Worm (Caenorhabditis elegans) whole organism, midembryonic: ENCODE data around the gene cest-25.
A peak's percentile ranks its signal among the peaks of the same experiment; 100 is the strongest.

Experiments
- T22C8.4 ChIP-seq: fragments of 200-800 bp; sonication (Bioruptor generic); IDR thresholded peaks from 2 replicates; pipeline ENCODE4 v1.3.6; 2022; ENCODE audit warnings: missing genetic modification characterization, missing compliant biosample characterization
- cog-1 ChIP-seq: sonication (generic microtip); optimal IDR thresholded peaks from 2 replicates; lab custom pipeline; 2016; ENCODE audit warnings: missing genetic modification characterization, missing compliant biosample characterization
- flt-1 ChIP-seq: fragments of 200-800 bp; sonication (Bioruptor generic); IDR thresholded peaks from 2 replicates; pipeline ENCODE4 v1.3.6; 2022; ENCODE audit warnings: missing genetic modification characterization, missing compliant biosample characterization
- klf-2 ChIP-seq: fragments of 200-800 bp; sonication (Bioruptor generic); conservative IDR thresholded peaks from 2 replicates; pipeline ENCODE4 v1.3.6; 2022; ENCODE audit warnings: missing genetic modification reagents, missing genetic modification characterization, missing compliant biosample characterization
- med-1 ChIP-seq: sonication (generic microtip); optimal IDR thresholded peaks from 2 replicates; lab custom pipeline; 2017; ENCODE audit warnings: missing genetic modification characterization, mild to moderate bottlenecking, missing compliant biosample characterization, antibody characterized with exemption, missing genetic modification reagents; ENCODE audit not compliant: insufficient read depth
- ref-1 ChIP-seq: fragments of 200-800 bp; sonication (Bioruptor generic); conservative IDR thresholded peaks from 2 replicates; pipeline ENCODE4 v1.3.6; 2022; ENCODE audit warnings: missing genetic modification reagents, missing genetic modification characterization, missing compliant biosample characterization
- tab-1 ChIP-seq: fragments of 200-800 bp; sonication (Bioruptor generic); IDR thresholded peaks from 2 replicates; pipeline ENCODE4 v1.3.6; 2022; ENCODE audit warnings: missing genetic modification characterization, missing compliant biosample characterization
- ztf-23 ChIP-seq: fragments of 200-800 bp; sonication (Bioruptor generic); IDR thresholded peaks from 2 replicates; pipeline ENCODE4 v1.3.6; 2022; ENCODE audit warnings: missing genetic modification reagents, missing genetic modification characterization, missing compliant biosample characterization
- ztf-29 ChIP-seq: fragments of 200-800 bp; sonication (Bioruptor generic); IDR thresholded peaks from 2 replicates; pipeline ENCODE4 v1.3.6; 2022; ENCODE audit warnings: missing genetic modification reagents, missing genetic modification characterization, missing compliant biosample characterization

cest-25 gene

ce11 chrIII:2768635-2769034 lies 29.3 kb upstream of the cest-25 start, which contains the start of gene swsn-3:
Gene swsn-3 (minus strand): TSS chrIII:2768679.
- TF ChIP-seq ref-1 (GFP tag; lab: Robert Waterston, UW) (peak; percentile 71), klf-2 (peak; percentile 73), ztf-23 (GFP tag; lab: Robert Waterston, UW) (peak; percentile 90), cog-1 (tag; lab: Kevin White, UChicago) (peak; percentile 90), flt-1 (GFP tag; lab: Robert Waterston, UW) (peak; percentile 87), tab-1 (peak; percentile 86; the same call in 1 of the 2 replicates), med-1 (GFP tag; lab: Kevin White, UChicago) (peak; percentile 93), ztf-29 (GFP tag; lab: Robert Waterston, UW) (peak; percentile 89), T22C8.4 (GFP tag; lab: Robert Waterston, UW) (peak; percentile 90)

ce11 chrIII:2760726-2761125 lies 21.4 kb upstream of the cest-25 start, which contains the start of gene pho-9:
Gene pho-9 (minus strand): TSS chrIII:2760816.
- TF ChIP-seq ztf-23 (GFP tag; lab: Robert Waterston, UW): no peak
- TF ChIP-seq flt-1 (GFP tag; lab: Robert Waterston, UW): no peak
- TF ChIP-seq tab-1: no peak
- TF ChIP-seq ztf-29 (GFP tag; lab: Robert Waterston, UW): no peak
- no peak for TF ChIP-seq med-1 (GFP tag; lab: Kevin White, UChicago)
- TF ChIP-seq klf-2: no peak
- no peak for TF ChIP-seq cog-1 (tag; lab: Kevin White, UChicago)
- TF ChIP-seq T22C8.4 (GFP tag; lab: Robert Waterston, UW): no peak
- TF ChIP-seq ref-1 (GFP tag; lab: Robert Waterston, UW): no peak

- TF ChIP-seq med-1 (GFP tag; lab: Kevin White, UChicago): no peak
These were observed 20.0 kb upstream of the cest-25 start for ce11 chrIII:2759308-2759707.

ce11 chrIII:2758092-2758491 lies 18.8 kb upstream of the cest-25 start:
- TF ChIP-seq ztf-29 (GFP tag; lab: Robert Waterston, UW) (no peak), klf-2 (no peak), ref-1 (GFP tag; lab: Robert Waterston, UW) (no peak), cog-1 (tag; lab: Kevin White, UChicago) (no peak), flt-1 (GFP tag; lab: Robert Waterston, UW) (no peak), ztf-23 (GFP tag; lab: Robert Waterston, UW) (no peak), med-1 (GFP tag; lab: Kevin White, UChicago) (no peak), T22C8.4 (GFP tag; lab: Robert Waterston, UW) (no peak), tab-1 (no peak)

- TF ChIP-seq tab-1 (no peak), med-1 (GFP tag; lab: Kevin White, UChicago) (no peak), flt-1 (GFP tag; lab: Robert Waterston, UW) (no peak)
These were observed 18.1 kb upstream of the cest-25 start for ce11 chrIII:2757478-2757877.

- TF ChIP-seq cog-1 (tag; lab: Kevin White, UChicago) (no peak), flt-1 (GFP tag; lab: Robert Waterston, UW) (0 out of 2 replicates have a peak, but pooled peaks have one; percentile 35), tab-1 (no peak)
These were observed 16.9 kb upstream of the cest-25 start, which contains the start of gene gldi-9 for ce11 chrIII:2756260-2756659. Gene gldi-9 (minus strand): TSS chrIII:2756360.

- TF ChIP-seq ztf-23 (GFP tag; lab: Robert Waterston, UW) (no peak), ztf-29 (GFP tag; lab: Robert Waterston, UW) (no peak), tab-1 (no peak), cog-1 (tag; lab: Kevin White, UChicago) (no peak), klf-2 (no peak), flt-1 (GFP tag; lab: Robert Waterston, UW) (no peak), ref-1 (GFP tag; lab: Robert Waterston, UW) (no peak), T22C8.4 (GFP tag; lab: Robert Waterston, UW) (no peak), med-1 (GFP tag; lab: Kevin White, UChicago) (no peak)
These were observed 7.2 kb upstream of the cest-25 start, which contains the start of gene Y71H2AM.14 for ce11 chrIII:2746553-2746952. Gene Y71H2AM.14 (minus strand): TSS chrIII:2746653.

ce11 chrIII:2733606-2734183 lies 5.6 kb downstream of the cest-25 start, which contains the start of gene Y71H2AM.12:
Gene Y71H2AM.12 (minus strand): TSS chrIII:2734091.
- no peak for TF ChIP-seq ref-1 (GFP tag; lab: Robert Waterston, UW)
- no peak for TF ChIP-seq klf-2
- TF ChIP-seq cog-1 (tag; lab: Kevin White, UChicago): no peak
- no peak for TF ChIP-seq med-1 (GFP tag; lab: Kevin White, UChicago)
- no peak for TF ChIP-seq T22C8.4 (GFP tag; lab: Robert Waterston, UW)
- no peak for TF ChIP-seq ztf-29 (GFP tag; lab: Robert Waterston, UW)
- TF ChIP-seq tab-1: no peak
- TF ChIP-seq flt-1 (GFP tag; lab: Robert Waterston, UW): no peak
- no peak for TF ChIP-seq ztf-23 (GFP tag; lab: Robert Waterston, UW)

- TF ChIP-seq klf-2: no peak
- TF ChIP-seq T22C8.4 (GFP tag; lab: Robert Waterston, UW): no peak
- TF ChIP-seq med-1 (GFP tag; lab: Kevin White, UChicago): no peak
- TF ChIP-seq ztf-29 (GFP tag; lab: Robert Waterston, UW): no peak
- no peak for TF ChIP-seq cog-1 (tag; lab: Kevin White, UChicago)
- TF ChIP-seq ztf-23 (GFP tag; lab: Robert Waterston, UW): no peak
- no peak for TF ChIP-seq ref-1 (GFP tag; lab: Robert Waterston, UW)
- no peak for TF ChIP-seq flt-1 (GFP tag; lab: Robert Waterston, UW)
- TF ChIP-seq tab-1: no peak
These were observed 13.8 kb downstream of the cest-25 start, which contains the start of gene cosa-1 for ce11 chrIII:2725221-2726203. Gene cosa-1 (plus strand): TSS chrIII:2726116.
